Fruit fly (Drosophila melanogaster): ENCODE measurements around the gene Jhbp12.

DNA sequence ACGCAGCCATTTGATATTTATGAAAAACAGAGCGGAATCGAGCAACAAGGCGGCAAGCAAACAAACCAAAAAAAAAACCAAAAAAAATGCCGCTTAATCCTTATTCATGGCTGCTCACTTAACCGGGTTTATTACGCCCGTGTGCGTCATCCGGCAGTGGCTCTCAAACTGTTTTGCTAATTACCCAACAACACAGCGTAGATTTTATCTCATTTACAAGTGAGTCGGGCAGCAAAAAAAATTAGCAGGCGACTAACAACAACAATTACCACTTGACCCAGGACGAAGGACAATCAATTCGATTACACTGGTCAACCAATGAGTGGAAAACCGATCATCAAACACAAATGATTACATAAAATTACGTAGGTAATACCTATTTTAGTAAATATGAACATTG lies 23.6 kb downstream of the Jhbp12 start:
- TF ChIP-seq CG9948 (tag; optimal IDR thresholded peaks at IDR 0.05) (no peak), CG17806 (tag; optimal IDR thresholded peaks at IDR 0.05) (no peak), CG13204 (GFP tag; optimal IDR thresholded peaks at IDR 0.05) (no peak), CG4496 (GFP tag; IDR thresholded peaks at IDR 0.05) (no peak), CG8159 (tag; optimal IDR thresholded peaks at IDR 0.05) (no peak), CG14655 (GFP tag; optimal IDR thresholded peaks at IDR 0.05) (no peak), Pif1B (GFP tag; optimal IDR thresholded peaks at IDR 0.05) (no peak), gl (tag; optimal IDR thresholded peaks at IDR 0.05) (no peak), CG8301 (tag; optimal IDR thresholded peaks at IDR 0.05) (no peak), EcR (GFP tag; optimal IDR thresholded peaks at IDR 0.05) (no peak), fd96Ca (GFP tag; IDR thresholded peaks at IDR 0.05) (no peak), Pif1A (GFP tag; optimal IDR thresholded peaks at IDR 0.05) (no peak), D1 (tag; optimal IDR thresholded peaks at IDR 0.05) (no peak)

Measured in whole organism, pupa.